Worm (Caenorhabditis elegans) whole organism, young adult: ENCODE measurements around the gene C25H3.7.

Source experiments
- F23B12.7 ChIP-seq: sonication (generic microtip); optimal IDR thresholded peaks from 2 replicates; lab custom pipeline; 2017; ENCODE audit warnings: missing genetic modification characterization, mild to moderate bottlenecking, missing compliant biosample characterization, antibody characterized with exemption, moderate library complexity; ENCODE audit not compliant: insufficient read depth
- F39B2.1 ChIP-seq: fragments of 200-800 bp; sonication (Bioruptor generic); IDR thresholded peaks from 2 replicates; pipeline ENCODE4 v1.3.6; 2022; ENCODE audit warnings: missing genetic modification reagents, missing genetic modification characterization, missing compliant biosample characterization
- F49E8.2 ChIP-seq: sonication (generic microtip); optimal IDR thresholded peaks from 3 replicates; lab custom pipeline; 2017; ENCODE audit warnings: missing genetic modification characterization, mild to moderate bottlenecking, missing compliant biosample characterization, antibody characterized with exemption, moderate library complexity; ENCODE audit not compliant: insufficient read depth
- F57C9.4 ChIP-seq: sonication (generic microtip); optimal IDR thresholded peaks from 2 replicates; lab custom pipeline; 2017; ENCODE audit warnings: mild to moderate bottlenecking, missing genetic modification characterization, missing compliant biosample characterization
- Y53F4B.3 ChIP-seq: fragments of 200-800 bp; sonication (Bioruptor generic); IDR thresholded peaks from 2 replicates; pipeline ENCODE4 v1.3.6; 2022; ENCODE audit warnings: missing genetic modification reagents, missing genetic modification characterization, missing compliant biosample characterization
- Y53G8AR.9 ChIP-seq: fragments of 200-800 bp; sonication (Bioruptor generic); conservative IDR thresholded peaks from 2 replicates; pipeline ENCODE4 v1.3.6; 2022; ENCODE audit warnings: missing genetic modification reagents, missing genetic modification characterization, missing compliant biosample characterization
- Y79H2A.3 ChIP-seq: fragments of 200-800 bp; sonication (Bioruptor generic); conservative IDR thresholded peaks from 2 replicates; pipeline ENCODE4 v1.3.6; 2022; ENCODE audit warnings: missing genetic modification reagents, missing genetic modification characterization, missing compliant biosample characterization
- Y95B8A.8 ChIP-seq: fragments of 200-800 bp; sonication (Bioruptor generic); IDR thresholded peaks from 2 replicates; pipeline ENCODE4 v1.3.6; 2022; ENCODE audit warnings: missing genetic modification reagents, missing genetic modification characterization, missing compliant biosample characterization
- ZK185.1 ChIP-seq: sonication (generic microtip); optimal IDR thresholded peaks from 2 replicates; lab custom pipeline; 2016; ENCODE audit warnings: mild to moderate bottlenecking, missing genetic modification characterization, missing compliant biosample characterization; ENCODE audit not compliant: poor library complexity, severe bottlenecking
- aptf-2 ChIP-seq: fragments of 200-800 bp; sonication (Bioruptor generic); conservative IDR thresholded peaks from 2 replicates; pipeline ENCODE4 v1.3.6; 2022; ENCODE audit warnings: missing genetic modification reagents, missing genetic modification characterization, missing compliant biosample characterization
- attf-5 ChIP-seq: fragments of 200-800 bp; sonication (Bioruptor generic); optimal IDR thresholded peaks from 2 replicates; lab custom pipeline; 2018; ENCODE audit warnings: mild to moderate bottlenecking, missing genetic modification characterization, missing compliant biosample characterization
- ccch-3 ChIP-seq: fragments of 200-800 bp; sonication (Bioruptor generic); optimal IDR thresholded peaks from 2 replicates; lab custom pipeline; 2018; ENCODE audit warnings: mild to moderate bottlenecking, missing genetic modification characterization, missing compliant biosample characterization
- cebp-1 ChIP-seq, 2 experiments: fragments of 200-800 bp in 1 of 2; sonication (Bioruptor generic) in 1 of 2; sonication (generic microtip) in 1 of 2; IDR thresholded peaks in 1 of 2; optimal IDR thresholded peaks in 1 of 2; 2 replicates each; pipeline versions ENCODE4 v1.3.6 to Lab custom; 2017 to 2022; ENCODE audit warnings: missing compliant biosample characterization in 2 of 2, missing genetic modification characterization in 2 of 2, mild to moderate bottlenecking in 1 of 2, missing genetic modification reagents in 1 of 2, moderate library complexity in 1 of 2
- ceh-100 ChIP-seq: fragments of 200-800 bp; sonication (Bioruptor generic); IDR thresholded peaks from 2 replicates; pipeline ENCODE4 v1.3.6; 2022; ENCODE audit warnings: missing genetic modification reagents, missing genetic modification characterization, missing compliant biosample characterization
- ceh-40 ChIP-seq: fragments of 200-800 bp; sonication (Bioruptor generic); IDR thresholded peaks from 2 replicates; pipeline ENCODE4 v1.3.6; 2022; ENCODE audit warnings: missing genetic modification characterization, missing compliant biosample characterization
- ceh-79 ChIP-seq: sonication (generic microtip); optimal IDR thresholded peaks from 2 replicates; lab custom pipeline; 2017; ENCODE audit warnings: mild to moderate bottlenecking, missing genetic modification characterization, missing compliant biosample characterization
- chd-7 ChIP-seq: sonication (generic microtip); optimal IDR thresholded peaks from 2 replicates; lab custom pipeline; 2016; ENCODE audit warnings: mild to moderate bottlenecking, missing genetic modification characterization, moderate library complexity, missing compliant biosample characterization
- die-1 ChIP-seq: sonication (generic microtip); optimal IDR thresholded peaks from 2 replicates; lab custom pipeline; 2016; ENCODE audit warnings: missing genotype, mild to moderate bottlenecking, missing genetic modification characterization, missing compliant biosample characterization
- efl-1 ChIP-seq: fragments of 150-350 bp; optimal IDR thresholded peaks from 2 replicates; lab custom pipeline; 2014; ENCODE audit warnings: missing biosample characterization, missing genetic modification reagents, missing genetic modification characterization
- egrh-3 ChIP-seq: fragments of 200-800 bp; sonication (Bioruptor generic); IDR thresholded peaks from 2 replicates; pipeline ENCODE4 v1.3.6; 2022; ENCODE audit warnings: missing genetic modification reagents, missing genetic modification characterization, missing compliant biosample characterization
- ets-4 ChIP-seq: fragments of 200-800 bp; sonication (Bioruptor generic); optimal IDR thresholded peaks from 2 replicates; lab custom pipeline; 2018; ENCODE audit warnings: mild to moderate bottlenecking, missing genetic modification characterization, missing compliant biosample characterization
- fkh-3 ChIP-seq: sonication (generic microtip); optimal IDR thresholded peaks from 2 replicates; lab custom pipeline; 2016; ENCODE audit warnings: mild to moderate bottlenecking, missing genetic modification characterization, missing compliant biosample characterization
- hlh-12 ChIP-seq: sonication (generic microtip); optimal IDR thresholded peaks from 2 replicates; lab custom pipeline; 2016; ENCODE audit warnings: missing genetic modification characterization, missing compliant biosample characterization
- hmg-20 ChIP-seq: fragments of 200-800 bp; sonication (Bioruptor generic); IDR thresholded peaks from 2 replicates; pipeline ENCODE4 v1.3.6; 2022; ENCODE audit warnings: missing genetic modification reagents, missing genetic modification characterization, missing compliant biosample characterization
- hrde-1 ChIP-seq: sonication (generic microtip); optimal IDR thresholded peaks from 2 replicates; lab custom pipeline; 2016; ENCODE audit warnings: missing genetic modification characterization, mild to moderate bottlenecking, missing compliant biosample characterization, moderate library complexity, missing genotype, missing genetic modification reagents, borderline replicate concordance
- lag-1 ChIP-seq: fragments of 200-800 bp; sonication (Bioruptor generic); IDR thresholded peaks from 2 replicates; pipeline ENCODE4 v1.3.6; 2022; ENCODE audit warnings: missing genetic modification reagents, missing genetic modification characterization, missing compliant biosample characterization
- let-526 ChIP-seq: fragments of 200-800 bp; sonication (Bioruptor generic); IDR thresholded peaks from 2 replicates; pipeline ENCODE4 v1.3.6; 2022; ENCODE audit warnings: missing genetic modification reagents, missing genetic modification characterization, missing compliant biosample characterization
- lin-26 ChIP-seq: fragments of 200-800 bp; sonication (Bioruptor generic); IDR thresholded peaks from 2 replicates; pipeline ENCODE4 v1.3.6; 2022; ENCODE audit warnings: missing genetic modification reagents, missing genetic modification characterization, missing compliant biosample characterization
- lir-1 ChIP-seq: fragments of 200-800 bp; sonication (Bioruptor generic); conservative IDR thresholded peaks from 2 replicates; pipeline ENCODE4 v1.3.6; 2022; ENCODE audit warnings: missing genetic modification reagents, missing genetic modification characterization, missing compliant biosample characterization
- lsy-27 ChIP-seq: sonication (generic microtip); optimal IDR thresholded peaks from 2 replicates; lab custom pipeline; 2017; ENCODE audit warnings: missing genetic modification characterization, mild to moderate bottlenecking, missing compliant biosample characterization, antibody characterized with exemption, missing genotype, borderline replicate concordance; ENCODE audit not compliant: insufficient read depth
- madf-10 ChIP-seq: sonication (generic microtip); optimal IDR thresholded peaks from 2 replicates; lab custom pipeline; 2016; ENCODE audit warnings: mild to moderate bottlenecking, missing genetic modification characterization, missing compliant biosample characterization
- madf-3 ChIP-seq: fragments of 200-800 bp; sonication (Bioruptor generic); IDR thresholded peaks from 2 replicates; pipeline ENCODE4 v1.3.6; 2022; ENCODE audit warnings: missing genetic modification reagents, missing genetic modification characterization, missing compliant biosample characterization
- nfya-1 ChIP-seq: sonication (generic microtip); optimal IDR thresholded peaks from 2 replicates; lab custom pipeline; 2017; ENCODE audit warnings: antibody characterized with exemption, missing compliant biosample characterization, missing genetic modification characterization, borderline replicate concordance; ENCODE audit not compliant: insufficient read depth
- nfyb-1 ChIP-seq: fragments of 200-800 bp; sonication (Bioruptor generic); IDR thresholded peaks from 2 replicates; pipeline ENCODE4 v1.3.6; 2022; ENCODE audit warnings: missing genetic modification reagents, missing genetic modification characterization, missing compliant biosample characterization
- nhr-80 ChIP-seq: sonication (generic microtip); optimal IDR thresholded peaks from 2 replicates; lab custom pipeline; 2016; ENCODE audit warnings: missing genetic modification characterization, missing compliant biosample characterization
- pbrm-1 ChIP-seq: fragments of 200-800 bp; sonication (Bioruptor generic); IDR thresholded peaks from 2 replicates; pipeline ENCODE4 v1.3.6; 2022; ENCODE audit warnings: missing genetic modification reagents, missing genetic modification characterization, missing compliant biosample characterization
- rcor-1 ChIP-seq: fragments of 200-800 bp; sonication (Bioruptor generic); IDR thresholded peaks from 2 replicates; pipeline ENCODE4 v1.3.6; 2022; ENCODE audit warnings: missing genetic modification reagents, missing genetic modification characterization, missing compliant biosample characterization
- snpc-1.1 ChIP-seq: sonication (generic microtip); optimal IDR thresholded peaks from 2 replicates; lab custom pipeline; 2017; ENCODE audit warnings: missing genetic modification characterization, mild to moderate bottlenecking, missing compliant biosample characterization, antibody characterized with exemption, moderate library complexity, missing genotype, missing genetic modification reagents; ENCODE audit not compliant: insufficient read depth
- snpc-1.3 ChIP-seq: sonication (generic microtip); optimal IDR thresholded peaks from 2 replicates; lab custom pipeline; 2017; ENCODE audit warnings: missing genetic modification characterization, mild to moderate bottlenecking, missing compliant biosample characterization, antibody characterized with exemption, moderate library complexity, missing genotype, missing genetic modification reagents; ENCODE audit not compliant: insufficient read depth
- sptf-2 ChIP-seq: fragments of 200-800 bp; sonication (Bioruptor generic); optimal IDR thresholded peaks from 2 replicates; lab custom pipeline; 2018; ENCODE audit warnings: mild to moderate bottlenecking, missing genetic modification characterization, missing compliant biosample characterization
- tbx-9 ChIP-seq: sonication (generic microtip); optimal IDR thresholded peaks from 2 replicates; lab custom pipeline; 2016; ENCODE audit warnings: borderline replicate concordance, missing genetic modification characterization, inconsistent platforms, missing compliant biosample characterization
- unc-62 ChIP-seq: fragments of 150-350 bp; optimal IDR thresholded peaks from 2 replicates; lab custom pipeline; 2014; ENCODE audit warnings: missing biosample characterization, missing genetic modification reagents, missing genetic modification characterization
- ztf-18 ChIP-seq: sonication (generic microtip); optimal IDR thresholded peaks from 2 replicates; lab custom pipeline; 2016; ENCODE audit warnings: missing genotype, mild to moderate bottlenecking, missing genetic modification characterization, missing compliant biosample characterization
- ztf-26 ChIP-seq: sonication (generic microtip); optimal IDR thresholded peaks from 2 replicates; lab custom pipeline; 2017; ENCODE audit warnings: missing genetic modification characterization, missing compliant biosample characterization

The C25H3.7 gene

ce11 chrII:5649236-5650004, 19.3 kb downstream of the C25H3.7 start, which contains the start of the genes sam-4, F59E12.17 and zyg-1 (continued):
- TF ChIP-seq rcor-1 (GFP tag; lab: Robert Waterston, UW) (peak; percentile 13; the same call in 1 of the 2 replicates), let-526 (GFP tag; lab: Robert Waterston, UW) (0 out of 2 replicates have a peak, but pooled peaks have one; percentile 35), madf-3 (GFP tag; lab: Robert Waterston, UW) (peak; percentile 67; the same call in 1 of the 2 replicates), Y53G8AR.9 (GFP tag; lab: Robert Waterston, UW) (no peak), F23B12.7 (tag; lab: Kevin White, UChicago) (peak; percentile 83), unc-62 (GFP tag; lab: Kevin White, UChicago) (no peak), hmg-20 (GFP tag; lab: Robert Waterston, UW) (no peak), lir-1 (GFP tag; lab: Robert Waterston, UW) (0 out of 2 replicates have a peak, but pooled peaks have one; percentile 8), ceh-40 (GFP tag; lab: Robert Waterston, UW) (no peak), F39B2.1 (no peak), lsy-27 (no peak), chd-7 (tag; lab: Kevin White, UChicago) (no peak), snpc-1.1 (tag; lab: Kevin White, UChicago) (no peak), Y53F4B.3 (no peak), ceh-79 (tag; lab: Kevin White, UChicago) (no peak), tbx-9 (tag; lab: Kevin White, UChicago) (no peak), ccch-3 (GFP tag; lab: Kevin White, UChicago) (no peak), aptf-2 (peak; percentile 52; the same call in 1 of the 2 replicates), snpc-1.3 (tag; lab: Kevin White, UChicago) (no peak), efl-1 (GFP tag; lab: Kevin White, UChicago) (peak; percentile 76), ZK185.1 (tag; lab: Kevin White, UChicago) (peak; percentile 46), nhr-80 (tag; lab: Kevin White, UChicago) (peak; percentile 4), ets-4 (GFP tag; lab: Kevin White, UChicago) (no peak), hlh-12 (tag; lab: Kevin White, UChicago) (no peak), ztf-18 (tag; lab: Kevin White, UChicago) (peak; percentile 39), nfya-1 (tag; lab: Kevin White, UChicago) (no peak), egrh-3 (GFP tag; lab: Robert Waterston, UW) (peak; percentile 53), sptf-2 (GFP tag; lab: Kevin White, UChicago) (no peak), die-1 (tag; lab: Kevin White, UChicago) (no peak), Y95B8A.8 (GFP tag; lab: Robert Waterston, UW) (0 out of 2 replicates have a peak, but pooled peaks have one; percentile 42), ceh-100 (peak; percentile 22; the same call in 1 of the 2 replicates), lag-1 (GFP tag; lab: Robert Waterston, UW) (no peak), pbrm-1 (GFP tag; lab: Robert Waterston, UW) (peak; percentile 21; the same call in 1 of the 2 replicates), hrde-1 (tag; lab: Kevin White, UChicago) (no peak), fkh-3 (tag; lab: Kevin White, UChicago) (no peak), attf-5 (GFP tag; lab: Kevin White, UChicago) (peak; percentile 85), Y79H2A.3 (no peak), F49E8.2 (peak; percentile 80), F57C9.4 (no peak), lin-26 (GFP tag; lab: Robert Waterston, UW) (no peak), ztf-26 (tag; lab: Kevin White, UChicago) (no peak), madf-10 (tag; lab: Kevin White, UChicago) (no peak), nfyb-1 (GFP tag; lab: Robert Waterston, UW) (peak; percentile 38; the same call in 1 of the 2 replicates), cebp-1 (GFP tag; IDR thresholded peaks at IDR 0.05; lab: Robert Waterston, UW) (peak; percentile 41; the same call in 1 of the 2 replicates), cebp-1 (tag; optimal IDR thresholded peaks at IDR 0.05; lab: Kevin White, UChicago) (peak; percentile 50)
